Fruit fly (Drosophila melanogaster): ENCODE results near the gene CG42814.

The CG42814 gene

dm6 chr3R:27212979-27213580 is 16.2 kb downstream of the CG42814 start:
- TF ChIP-seq CG14655 (GFP tag; optimal IDR thresholded peaks at IDR 0.05) (no peak), fd96Ca (GFP tag; IDR thresholded peaks at IDR 0.05) (0 out of 3 replicates have a peak, but pooled peaks have one; percentile 18)

dm6 chr3R:27209561-27210275 is 19.6 kb downstream of the CG42814 start:
- no peak for TF ChIP-seq CG15710 (tag; optimal IDR thresholded peaks at IDR 0.05)
- peak; percentile 58; the same call in 1 of the 2 replicates for TF ChIP-seq CG32121 (GFP tag; IDR thresholded peaks at IDR 0.05)
- no peak for TF ChIP-seq EcR (GFP tag; optimal IDR thresholded peaks at IDR 0.05)
- no peak for TF ChIP-seq gl (tag; optimal IDR thresholded peaks at IDR 0.05)
- no peak; the same call in 1 of the 2 replicates for TF ChIP-seq CG12605 (GFP tag; IDR thresholded peaks at IDR 0.05)
- no peak for TF ChIP-seq CG17806 (tag; optimal IDR thresholded peaks at IDR 0.05)
- no peak for TF ChIP-seq CG13204 (GFP tag; optimal IDR thresholded peaks at IDR 0.05)
- TF ChIP-seq CG34367 (tag; optimal IDR thresholded peaks at IDR 0.05): no peak
- TF ChIP-seq CG9948 (tag; optimal IDR thresholded peaks at IDR 0.05): no peak
- peak; percentile 32 for TF ChIP-seq Ets98B (GFP tag; IDR thresholded peaks at IDR 0.05)
- no peak for TF ChIP-seq Snoo (tag; optimal IDR thresholded peaks at IDR 0.05)
- no peak for TF ChIP-seq rn (GFP tag; IDR thresholded peaks at IDR 0.05)
- no peak for TF ChIP-seq D1 (tag; optimal IDR thresholded peaks at IDR 0.05)
- peak; percentile 31 for TF ChIP-seq CG14655 (GFP tag; optimal IDR thresholded peaks at IDR 0.05)
- 0 out of 3 replicates have a peak, but pooled peaks have one; percentile 22 for TF ChIP-seq fd96Ca (GFP tag; IDR thresholded peaks at IDR 0.05)
- TF ChIP-seq CG4496 (GFP tag; IDR thresholded peaks at IDR 0.05): 0 out of 3 replicates have a peak, but pooled peaks have one; percentile 18
- no peak for TF ChIP-seq CG8159 (tag; optimal IDR thresholded peaks at IDR 0.05)
- TF ChIP-seq CG8301 (tag; optimal IDR thresholded peaks at IDR 0.05): peak; percentile 5
- no peak for TF ChIP-seq CG10348 (GFP tag; IDR thresholded peaks at IDR 0.05)
- peak; percentile 16 for TF ChIP-seq Pif1A (GFP tag; optimal IDR thresholded peaks at IDR 0.05)
- TF ChIP-seq Pif1B (GFP tag; optimal IDR thresholded peaks at IDR 0.05): no peak

dm6 chr3R:27208724-27209343 is 20.4 kb downstream of the CG42814 start:
- no peak for TF ChIP-seq CG14655 (GFP tag; optimal IDR thresholded peaks at IDR 0.05)
- TF ChIP-seq Pif1B (GFP tag; optimal IDR thresholded peaks at IDR 0.05): no peak
- TF ChIP-seq Ets98B (GFP tag; IDR thresholded peaks at IDR 0.05): no peak
- no peak for TF ChIP-seq gl (tag; optimal IDR thresholded peaks at IDR 0.05)
- no peak for TF ChIP-seq CG15710 (tag; optimal IDR thresholded peaks at IDR 0.05)
- no peak for TF ChIP-seq CG34367 (tag; optimal IDR thresholded peaks at IDR 0.05)
- no peak for TF ChIP-seq CG10348 (GFP tag; IDR thresholded peaks at IDR 0.05)
- no peak for TF ChIP-seq Snoo (tag; optimal IDR thresholded peaks at IDR 0.05)
- TF ChIP-seq CG17806 (tag; optimal IDR thresholded peaks at IDR 0.05): no peak
- TF ChIP-seq CG8159 (tag; optimal IDR thresholded peaks at IDR 0.05): no peak
- TF ChIP-seq CG32121 (GFP tag; IDR thresholded peaks at IDR 0.05): no peak
- TF ChIP-seq Pif1A (GFP tag; optimal IDR thresholded peaks at IDR 0.05): no peak
- no peak for TF ChIP-seq CG8301 (tag; optimal IDR thresholded peaks at IDR 0.05)
- TF ChIP-seq EcR (GFP tag; optimal IDR thresholded peaks at IDR 0.05): no peak
- no peak for TF ChIP-seq CG9948 (tag; optimal IDR thresholded peaks at IDR 0.05)
- TF ChIP-seq CG13204 (GFP tag; optimal IDR thresholded peaks at IDR 0.05): no peak
- TF ChIP-seq CG4496 (GFP tag; IDR thresholded peaks at IDR 0.05): no peak
- no peak for TF ChIP-seq fd96Ca (GFP tag; IDR thresholded peaks at IDR 0.05)
- no peak for TF ChIP-seq rn (GFP tag; IDR thresholded peaks at IDR 0.05)
- TF ChIP-seq CG12605 (GFP tag; IDR thresholded peaks at IDR 0.05): no peak

dm6 chr3R:27204694-27205414 is 24.4 kb downstream of the CG42814 start:
- TF ChIP-seq CG8159 (tag; optimal IDR thresholded peaks at IDR 0.05) (peak; percentile 79), Pif1A (GFP tag; optimal IDR thresholded peaks at IDR 0.05) (no peak), CG34367 (tag; optimal IDR thresholded peaks at IDR 0.05) (no peak), CG8301 (tag; optimal IDR thresholded peaks at IDR 0.05) (peak; percentile 36), Snoo (tag; optimal IDR thresholded peaks at IDR 0.05) (peak; percentile 61), CG12605 (GFP tag; IDR thresholded peaks at IDR 0.05) (no peak), EcR (GFP tag; optimal IDR thresholded peaks at IDR 0.05) (peak; percentile 43), gl (tag; optimal IDR thresholded peaks at IDR 0.05) (peak; percentile 5), CG17806 (tag; optimal IDR thresholded peaks at IDR 0.05) (peak; percentile 73), CG14655 (GFP tag; optimal IDR thresholded peaks at IDR 0.05) (peak; percentile 59), CG9948 (tag; optimal IDR thresholded peaks at IDR 0.05) (peak; percentile 70), CG15710 (tag; optimal IDR thresholded peaks at IDR 0.05) (peak; percentile 63)

dm6 chr3R:27203856-27204255 is 25.4 kb downstream of the CG42814 start:
- TF ChIP-seq gl (tag; optimal IDR thresholded peaks at IDR 0.05): peak; percentile 4
- TF ChIP-seq CG8301 (tag; optimal IDR thresholded peaks at IDR 0.05): no peak
- no peak for TF ChIP-seq CG9948 (tag; optimal IDR thresholded peaks at IDR 0.05)
- TF ChIP-seq rn (GFP tag; IDR thresholded peaks at IDR 0.05): no peak
- TF ChIP-seq CG34367 (tag; optimal IDR thresholded peaks at IDR 0.05): no peak
- TF ChIP-seq CG4496 (GFP tag; IDR thresholded peaks at IDR 0.05): no peak
- TF ChIP-seq CG17806 (tag; optimal IDR thresholded peaks at IDR 0.05): no peak

All from whole organism, pupa.